Worm (Caenorhabditis elegans) whole organism, early embryonic: Measurements from ENCODE around the gene shw-3.

Experiments
- B0310.2 ChIP-seq: sonication (generic microtip); optimal IDR thresholded peaks from 2 replicates; lab custom pipeline; 2016; ENCODE audit warnings: mild to moderate bottlenecking, missing genetic modification characterization, missing compliant biosample characterization
- F13C5.2 ChIP-seq: sonication (generic microtip); optimal IDR thresholded peaks from 2 replicates; lab custom pipeline; 2017; ENCODE audit warnings: mild to moderate bottlenecking, missing genetic modification characterization, inconsistent platforms, missing compliant biosample characterization
- aly-1 ChIP-seq: sonication (generic microtip); optimal IDR thresholded peaks from 2 replicates; lab custom pipeline; 2016; ENCODE audit warnings: missing genetic modification characterization, missing compliant biosample characterization
- ama-1 ChIP-seq: fragments of 150-350 bp; optimal IDR thresholded peaks from 2 replicates; lab custom pipeline; 2014
- ceh-13 ChIP-seq: fragments of 200-800 bp; sonication (Bioruptor generic); optimal IDR thresholded peaks from 2 replicates; lab custom pipeline; 2018; ENCODE audit warnings: mild to moderate bottlenecking, missing genetic modification characterization, missing compliant biosample characterization
- ceh-36 ChIP-seq: sonication (generic microtip); optimal IDR thresholded peaks from 2 replicates; lab custom pipeline; 2016; ENCODE audit warnings: missing genetic modification characterization, inconsistent platforms, missing compliant biosample characterization
- ets-7 ChIP-seq: sonication (generic microtip); optimal IDR thresholded peaks from 2 replicates; lab custom pipeline; 2016; ENCODE audit warnings: missing genotype, missing genetic modification characterization, missing compliant biosample characterization
- flt-1 ChIP-seq: fragments of 200-800 bp; sonication (Bioruptor generic); IDR thresholded peaks from 2 replicates; pipeline ENCODE4 v1.3.6; 2022; ENCODE audit warnings: missing genetic modification characterization, missing compliant biosample characterization
- hmbx-1 ChIP-seq: sonication (generic microtip); optimal IDR thresholded peaks from 2 replicates; lab custom pipeline; 2016; ENCODE audit warnings: mild to moderate bottlenecking, missing genetic modification characterization, missing compliant biosample characterization
- hmg-4 ChIP-seq: fragments of 200-800 bp; sonication (Bioruptor generic); optimal IDR thresholded peaks from 2 replicates; lab custom pipeline; 2018; ENCODE audit warnings: mild to moderate bottlenecking, missing genetic modification characterization, missing compliant biosample characterization
- hnd-1 ChIP-seq: sonication (generic microtip); optimal IDR thresholded peaks from 2 replicates; lab custom pipeline; 2016; ENCODE audit warnings: missing genetic modification characterization, missing compliant biosample characterization
- pes-1 ChIP-seq: fragments of 200-800 bp; sonication (Bioruptor generic); IDR thresholded peaks from 2 replicates; pipeline ENCODE4 v1.3.6; 2022; ENCODE audit warnings: missing genetic modification reagents, missing genetic modification characterization, missing compliant biosample characterization
- scrt-1 ChIP-seq: fragments of 200-800 bp; sonication (Bioruptor generic); IDR thresholded peaks from 2 replicates; pipeline ENCODE4 v1.3.6; 2022; ENCODE audit warnings: missing genetic modification characterization, missing compliant biosample characterization
- sea-1 ChIP-seq: fragments of 200-800 bp; sonication (Bioruptor generic); conservative IDR thresholded peaks from 2 replicates; pipeline ENCODE4 v1.3.6; 2022; ENCODE audit warnings: missing genetic modification characterization, missing compliant biosample characterization
- tbx-11 ChIP-seq: fragments of 200-800 bp; sonication (Bioruptor generic); IDR thresholded peaks from 2 replicates; pipeline ENCODE4 v1.3.6; 2022; ENCODE audit warnings: missing genetic modification characterization, missing compliant biosample characterization
- tbx-37 ChIP-seq: fragments of 200-800 bp; sonication (Bioruptor generic); conservative IDR thresholded peaks from 2 replicates; pipeline ENCODE4 v1.3.6; 2022; ENCODE audit warnings: missing genetic modification reagents, missing genetic modification characterization, missing compliant biosample characterization
- tra-4 ChIP-seq: sonication (generic microtip); optimal IDR thresholded peaks from 2 replicates; lab custom pipeline; 2017; ENCODE audit warnings: missing genetic modification characterization, missing compliant biosample characterization

Gene shw-3

ce11 chrV:12974047-12974446 is 12.9 kb downstream of the shw-3 start:
- TF ChIP-seq scrt-1 (GFP tag; lab: Robert Waterston, UW) (no peak), tbx-11 (GFP tag; lab: Robert Waterston, UW) (no peak), flt-1 (GFP tag; lab: Robert Waterston, UW) (no peak), ceh-13 (GFP tag; lab: Kevin White, UChicago) (no peak)

- TF ChIP-seq ceh-13 (GFP tag; lab: Kevin White, UChicago) = no peak
- TF ChIP-seq aly-1 (tag; lab: Kevin White, UChicago) = no peak
Measured at ce11 chrV:12970575-12971160, 16.3 kb downstream of the shw-3 start, which contains the start of gene pnn-1. pnn-1 (plus strand) TSS chrV:12971110.

DNA sequence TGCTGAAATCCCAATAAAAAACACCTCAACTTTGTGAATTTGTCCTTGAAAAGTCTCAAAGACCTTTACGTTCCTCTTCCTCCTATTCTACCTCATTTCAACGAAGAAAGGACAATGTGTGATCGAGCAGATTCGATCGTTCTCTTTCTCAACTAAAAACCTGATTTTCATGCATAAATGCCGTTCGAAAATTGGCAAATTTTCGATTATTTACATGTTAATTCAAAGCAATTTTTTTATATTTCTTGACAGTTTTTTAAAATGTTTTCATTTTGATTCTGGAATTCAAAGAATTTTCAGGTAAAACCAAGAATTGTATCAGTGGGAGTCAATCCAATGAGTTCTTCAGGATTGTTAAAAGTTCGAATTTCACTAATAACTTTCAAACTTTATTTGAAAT is 18.4 kb downstream of the shw-3 start, which contains the start of gene lin-46:
lin-46 (plus strand) TSS at position 301 of the 400 bp plus-strand sequence.
- TF ChIP-seq ets-7 (tag; lab: Kevin White, UChicago) (no peak), scrt-1 (GFP tag; lab: Robert Waterston, UW) (no peak), pes-1 (GFP tag; lab: Robert Waterston, UW) (no peak)

DNA sequence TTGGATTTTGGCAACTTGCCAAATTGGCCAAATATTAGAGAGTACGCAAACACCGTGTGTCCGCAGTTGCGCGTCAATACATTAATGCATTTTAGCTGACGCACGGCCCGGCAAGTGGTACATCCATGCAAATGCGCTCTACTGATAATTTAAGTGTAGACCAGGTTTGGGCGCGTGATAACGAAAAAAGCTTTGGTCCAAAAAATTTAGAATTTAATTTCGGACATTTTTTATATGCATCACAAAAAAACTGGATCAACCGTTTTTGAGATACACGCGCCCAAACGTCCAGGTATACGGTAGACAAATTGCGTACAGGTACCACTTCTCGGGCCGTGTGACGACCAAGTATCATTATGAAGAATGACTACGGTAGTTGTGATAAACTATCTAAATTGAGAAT is 19.0 kb downstream of the shw-3 start, which contains the start of gene R186.8:
R186.8 (minus strand) TSS at position 58 of the 403 bp plus-strand sequence.
- peak; percentile 13 for TF ChIP-seq F13C5.2 (tag; lab: Kevin White, UChicago)
- TF ChIP-seq tbx-37 (GFP tag; lab: Robert Waterston, UW) = 0 out of 2 replicates have a peak, but pooled peaks have one; percentile 28

DNA sequence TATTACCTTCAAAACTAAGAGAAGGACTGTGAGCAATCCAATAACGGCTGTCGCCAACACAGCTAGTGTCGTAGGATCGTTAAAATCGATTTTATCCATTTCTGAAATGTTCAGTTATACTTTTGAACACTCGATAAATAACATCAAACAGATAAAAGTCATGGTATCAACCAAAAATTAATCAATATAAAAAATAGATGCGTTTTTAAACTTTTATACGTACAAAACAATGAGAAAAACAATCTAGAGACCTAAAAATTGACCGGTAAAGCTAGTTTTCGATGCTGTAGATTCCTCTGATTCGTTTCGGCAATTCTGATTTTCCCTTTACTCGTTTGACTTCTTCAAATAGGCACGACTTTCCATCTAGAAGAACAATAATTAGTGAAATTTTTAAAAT is 19.9 kb downstream of the shw-3 start, which contains the start of gene R186.3:
R186.3 (minus strand) TSS at position 101 of the 400 bp plus-strand sequence.
- TF ChIP-seq tra-4 (tag; lab: Kevin White, UChicago) (no peak), tbx-11 (GFP tag; lab: Robert Waterston, UW) (no peak), hnd-1 (tag; lab: Kevin White, UChicago) (no peak), aly-1 (tag; lab: Kevin White, UChicago) (no peak), hmg-4 (GFP tag; lab: Kevin White, UChicago) (no peak), sea-1 (no peak), scrt-1 (GFP tag; lab: Robert Waterston, UW) (no peak), ets-7 (tag; lab: Kevin White, UChicago) (no peak), ceh-36 (no peak)

ce11 chrV:12964076-12964475 is 22.9 kb downstream of the shw-3 start, which contains the start of gene srd-35:
srd-35 (plus strand) TSS chrV:12964376.
- no peak for TF ChIP-seq B0310.2 (tag; lab: Kevin White, UChicago)
- TF ChIP-seq tbx-37 (GFP tag; lab: Robert Waterston, UW) = no peak
- no peak for TF ChIP-seq sea-1
- TF ChIP-seq hmbx-1 (tag; lab: Kevin White, UChicago) = no peak
- no peak for TF ChIP-seq aly-1 (tag; lab: Kevin White, UChicago)
- no peak for TF ChIP-seq tra-4 (tag; lab: Kevin White, UChicago)
- TF ChIP-seq tbx-11 (GFP tag; lab: Robert Waterston, UW) = no peak
- TF ChIP-seq flt-1 (GFP tag; lab: Robert Waterston, UW) = no peak
- TF ChIP-seq ceh-13 (GFP tag; lab: Kevin White, UChicago) = no peak
- TF ChIP-seq ets-7 (tag; lab: Kevin White, UChicago) = no peak
- no peak for TF ChIP-seq hnd-1 (tag; lab: Kevin White, UChicago)
- no peak for TF ChIP-seq ama-1 (lab: Kevin White, UChicago)
- no peak for TF ChIP-seq scrt-1 (GFP tag; lab: Robert Waterston, UW)
- TF ChIP-seq F13C5.2 (tag; lab: Kevin White, UChicago) = no peak
- TF ChIP-seq pes-1 (GFP tag; lab: Robert Waterston, UW) = no peak
- TF ChIP-seq hmg-4 (GFP tag; lab: Kevin White, UChicago) = no peak
- TF ChIP-seq ceh-36 = no peak

DNA sequence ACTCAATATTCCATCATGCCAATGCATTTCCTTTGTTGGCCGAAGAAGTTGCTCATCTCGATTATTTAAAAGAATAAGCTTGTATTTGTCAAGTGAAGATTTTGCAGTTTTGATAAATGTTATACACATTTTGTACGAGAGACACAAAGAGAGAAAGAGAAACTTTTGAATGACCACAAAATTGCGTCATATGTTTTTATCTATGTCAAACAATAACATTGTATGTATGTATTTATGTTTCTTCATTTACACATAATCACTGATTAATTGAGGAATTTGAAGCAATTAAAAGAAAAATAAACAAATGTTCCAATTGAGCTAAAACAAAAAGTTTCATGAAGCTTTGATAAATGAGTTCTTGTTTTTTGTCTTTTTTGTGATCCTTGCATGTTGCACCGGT is 23.8 kb downstream of the shw-3 start, which contains the start of gene hrg-9:
hrg-9 (minus strand) TSS at position 152 of the 400 bp plus-strand sequence.
- TF ChIP-seq pes-1 (GFP tag; lab: Robert Waterston, UW) (no peak), tbx-11 (GFP tag; lab: Robert Waterston, UW) (no peak), ceh-36 (no peak)

DNA sequence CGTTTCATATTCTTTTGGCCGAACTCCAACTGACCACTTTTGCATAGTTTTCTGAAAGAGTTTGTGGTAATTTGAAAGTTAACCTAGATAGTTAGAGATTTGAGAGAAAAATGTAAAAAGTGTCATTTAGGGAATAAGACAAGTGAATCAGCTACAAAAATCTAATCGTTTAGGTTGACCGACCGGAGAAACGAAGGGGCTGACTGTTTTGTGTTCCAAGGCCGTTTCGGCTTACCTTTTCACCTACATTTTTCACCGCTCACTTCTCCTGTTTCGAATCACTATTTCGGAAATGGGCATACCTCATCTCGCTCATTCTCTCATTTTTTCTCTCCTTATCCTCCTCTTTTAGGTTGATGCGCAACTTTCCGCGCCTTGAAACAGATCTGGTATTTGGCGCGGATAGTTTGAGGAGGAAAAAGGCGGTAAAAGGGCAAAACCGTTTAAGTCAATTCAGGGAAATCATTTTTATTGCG is 25.8 kb downstream of the shw-3 start, which contains the start of gene mpst-7:
mpst-7 (minus strand) TSS at position 51 of the 476 bp plus-strand sequence.
- no peak for TF ChIP-seq flt-1 (GFP tag; lab: Robert Waterston, UW)
- TF ChIP-seq B0310.2 (tag; lab: Kevin White, UChicago) = no peak
- no peak for TF ChIP-seq scrt-1 (GFP tag; lab: Robert Waterston, UW)
- no peak for TF ChIP-seq hmg-4 (GFP tag; lab: Kevin White, UChicago)
- TF ChIP-seq tbx-37 (GFP tag; lab: Robert Waterston, UW) = no peak
- TF ChIP-seq ceh-13 (GFP tag; lab: Kevin White, UChicago) = no peak
- TF ChIP-seq ceh-36 = no peak
- TF ChIP-seq hnd-1 (tag; lab: Kevin White, UChicago) = no peak
- TF ChIP-seq tra-4 (tag; lab: Kevin White, UChicago) = no peak
- no peak for TF ChIP-seq ama-1 (lab: Kevin White, UChicago)
- no peak for TF ChIP-seq F13C5.2 (tag; lab: Kevin White, UChicago)
- TF ChIP-seq aly-1 (tag; lab: Kevin White, UChicago) = no peak
- TF ChIP-seq sea-1 = no peak
- no peak for TF ChIP-seq hmbx-1 (tag; lab: Kevin White, UChicago)
- no peak for TF ChIP-seq pes-1 (GFP tag; lab: Robert Waterston, UW)
